Worm (Caenorhabditis elegans) whole organism, L4 larva: ENCODE data around the gene K10H10.4.

Experiments used
- Y105C5A.15 ChIP-seq: fragments of 200-800 bp; sonication (Bioruptor generic); IDR thresholded peaks from 2 replicates; pipeline ENCODE4 v1.3.6; 2022; ENCODE audit warnings: missing genetic modification characterization, missing compliant biosample characterization
- daf-12 ChIP-seq: fragments of 150-350 bp; optimal IDR thresholded peaks from 2 replicates; lab custom pipeline; 2014; ENCODE audit warnings: missing biosample characterization, missing genetic modification reagents, missing genetic modification characterization
- dpl-1 ChIP-seq: fragments of 150-350 bp; optimal IDR thresholded peaks from 2 replicates; lab custom pipeline; 2014; ENCODE audit warnings: missing biosample characterization, missing genetic modification reagents, missing genetic modification characterization
- dve-1 ChIP-seq: sonication (generic microtip); optimal IDR thresholded peaks from 2 replicates; lab custom pipeline; 2017; ENCODE audit warnings: antibody characterized with exemption, mild to moderate bottlenecking, missing genetic modification characterization, missing compliant biosample characterization; ENCODE audit not compliant: insufficient read depth
- egl-27 ChIP-seq: sonication (generic microtip); optimal IDR thresholded peaks from 3 replicates; lab custom pipeline; 2017; ENCODE audit warnings: missing biosample characterization, missing genetic modification reagents, missing genetic modification characterization
- lin-39 ChIP-seq: fragments of 150-350 bp; optimal IDR thresholded peaks from 2 replicates; lab custom pipeline; 2014; ENCODE audit warnings: missing biosample characterization, missing genetic modification reagents, missing genetic modification characterization
- mep-1 ChIP-seq: fragments of 150-350 bp; sonication (generic microtip); optimal IDR thresholded peaks from 3 replicates; lab custom pipeline; 2014; ENCODE audit warnings: missing biosample characterization, missing genetic modification characterization
- nhr-6 ChIP-seq: fragments of 150-350 bp; optimal IDR thresholded peaks from 2 replicates; lab custom pipeline; 2014; ENCODE audit warnings: missing biosample characterization, missing genetic modification characterization
- unc-130 ChIP-seq: sonication (generic microtip); optimal IDR thresholded peaks from 2 replicates; lab custom pipeline; 2016; ENCODE audit warnings: missing genetic modification reagents, missing genetic modification characterization, missing compliant biosample characterization
- unc-39 ChIP-seq: sonication (generic microtip); optimal IDR thresholded peaks from 2 replicates; lab custom pipeline; 2017; ENCODE audit warnings: missing biosample characterization, missing genetic modification characterization

DNA sequence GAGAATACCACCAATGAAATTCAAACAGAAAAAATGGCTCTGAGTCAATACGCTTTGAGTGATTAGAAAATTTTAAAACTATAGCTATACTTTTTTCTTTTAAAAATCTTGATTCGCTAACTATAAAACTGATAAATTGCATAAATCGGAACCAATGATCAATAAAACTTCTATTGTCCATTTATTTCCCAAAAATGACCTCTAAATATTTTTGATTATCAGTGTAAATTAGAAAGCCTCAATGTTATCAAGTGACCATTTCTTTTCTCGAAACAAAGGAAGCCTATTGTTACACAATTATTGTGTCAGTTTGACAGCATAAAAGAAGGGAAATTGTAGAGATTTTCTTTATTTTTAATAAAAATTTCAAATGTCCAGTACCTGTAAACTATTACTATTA is at the start of gene K10H10.4:
- TF ChIP-seq mep-1 (tag; lab: Kevin White, UChicago) = no peak
- no peak for TF ChIP-seq dpl-1 (GFP tag; lab: Kevin White, UChicago)
- TF ChIP-seq unc-130 (GFP tag; lab: Kevin White, UChicago) = no peak
- TF ChIP-seq nhr-6 (tag; lab: Kevin White, UChicago) = no peak
- TF ChIP-seq Y105C5A.15 (GFP tag; lab: Robert Waterston, UW) = no peak
- TF ChIP-seq egl-27 (tag; lab: Kevin White, UChicago) = no peak
- TF ChIP-seq dve-1 (tag; lab: Kevin White, UChicago) = no peak
- TF ChIP-seq lin-39 (tag; lab: Kevin White, UChicago) = no peak
- TF ChIP-seq daf-12 (tag; lab: Kevin White, UChicago) = no peak
- TF ChIP-seq unc-39 (tag; lab: Kevin White, UChicago) = no peak
